Fruit fly (Drosophila melanogaster) whole organism, wandering third instar larva: ENCODE measurements around the gene spir.

Experiments
- Abd-B ChIP-seq: fragments of >200 bp; optimal IDR thresholded peaks from 2 replicates; lab custom pipeline; 2017; ENCODE audit warnings: missing biosample characterization, missing genetic modification characterization
- CG32264 ChIP-seq: fragments of 200-800 bp; sonication (Bioruptor generic); optimal IDR thresholded peaks from 2 replicates; lab custom pipeline; 2016; ENCODE audit warnings: missing biosample characterization, missing genetic modification characterization
- CG9705 ChIP-seq: fragments of 200-800 bp; sonication (Bioruptor generic); optimal IDR thresholded peaks from 2 replicates; lab custom pipeline; 2018; ENCODE audit warnings: missing biosample characterization, mild to moderate bottlenecking, missing genetic modification characterization
- CrebA ChIP-seq: fragments of 200-800 bp; sonication (Bioruptor generic); optimal IDR thresholded peaks from 2 replicates; lab custom pipeline; 2016; ENCODE audit warnings: missing biosample characterization, mild to moderate bottlenecking, missing genetic modification characterization, borderline replicate concordance
- Dfd ChIP-seq: fragments of >200 bp; optimal IDR thresholded peaks from 2 replicates; lab custom pipeline; 2017; ENCODE audit warnings: missing biosample characterization, missing genetic modification characterization
- Dif ChIP-seq: fragments of 200-275, 200-300 bp; sonication (Bioruptor generic); optimal IDR thresholded peaks from 2 replicates; lab custom pipeline; 2018; ENCODE audit warnings: missing biosample characterization, missing genetic modification characterization; ENCODE audit not compliant: partially characterized antibody
- HLH106 ChIP-seq: fragments of 200-800 bp; optimal IDR thresholded peaks from 3 replicates; lab custom pipeline; 2019; ENCODE audit warnings: missing biosample characterization, mild to moderate bottlenecking, missing genetic modification characterization, moderate library complexity
- Hnf4 ChIP-seq: fragments of 200-800 bp; sonication (Bioruptor generic); optimal IDR thresholded peaks from 2 replicates; lab custom pipeline; 2016; ENCODE audit warnings: missing biosample characterization, mild to moderate bottlenecking, missing genetic modification characterization
- Hr78 ChIP-seq: fragments of >200 bp; optimal IDR thresholded peaks from 2 replicates; lab custom pipeline; 2017; ENCODE audit warnings: missing biosample characterization, missing genetic modification characterization
- Hr83 ChIP-seq: fragments of 200-300 bp; sonication (Bioruptor generic); optimal IDR thresholded peaks from 2 replicates; lab custom pipeline; 2016; ENCODE audit warnings: missing biosample characterization, mild to moderate bottlenecking, missing genetic modification characterization, moderate library complexity; ENCODE audit not compliant: poor library complexity, severe bottlenecking
- Jra ChIP-seq: sonication (Bioruptor generic); optimal IDR thresholded peaks from 2 replicates; lab custom pipeline; 2016; ENCODE audit warnings: missing biosample characterization, missing genetic modification characterization
- Mio ChIP-seq: sonication (Bioruptor generic); optimal IDR thresholded peaks from 2 replicates; lab custom pipeline; 2016; ENCODE audit warnings: missing biosample characterization, missing genetic modification characterization
- Myc ChIP-seq: fragments of >200 bp; optimal IDR thresholded peaks from 2 replicates; lab custom pipeline; 2017
- N ChIP-seq: fragments of >200 bp; optimal IDR thresholded peaks from 2 replicates; lab custom pipeline; 2018; ENCODE audit warnings: missing biosample characterization, missing external identifiers, missing genetic modification characterization
- OdsH ChIP-seq: fragments of 200-800 bp; sonication (Bioruptor generic); optimal IDR thresholded peaks from 2 replicates; lab custom pipeline; 2016; ENCODE audit warnings: missing biosample characterization, mild to moderate bottlenecking, missing genetic modification characterization
- Rel ChIP-seq, 2 experiments: fragments of 200-800 bp; sonication (Bioruptor generic) in 1 of 2; optimal IDR thresholded peaks; 2 replicates in 1 of 2; 3 replicates in 1 of 2; lab custom pipeline; 2016 to 2019; ENCODE audit warnings: mild to moderate bottlenecking in 2 of 2, missing biosample characterization in 2 of 2, missing genetic modification characterization in 2 of 2, moderate library complexity in 1 of 2
- Sp1 ChIP-seq: fragments of 200-800 bp; sonication (Bioruptor generic); optimal IDR thresholded peaks from 3 replicates; lab custom pipeline; 2019; ENCODE audit warnings: missing biosample characterization, mild to moderate bottlenecking, missing genetic modification characterization, moderate library complexity
- Vsx2 ChIP-seq: fragments of 200-300, 225-300 bp; sonication (Bioruptor generic); optimal IDR thresholded peaks from 2 replicates; lab custom pipeline; 2018; ENCODE audit warnings: missing biosample characterization, missing genetic modification characterization; ENCODE audit not compliant: partially characterized antibody
- br ChIP-seq: fragments of 200-800 bp; sonication (Bioruptor generic); optimal IDR thresholded peaks from 2 replicates; lab custom pipeline; 2016; ENCODE audit warnings: missing biosample characterization, missing genetic modification characterization
- brk ChIP-seq: fragments of 200-800 bp; sonication (Bioruptor generic); optimal IDR thresholded peaks from 2 replicates; lab custom pipeline; 2016; ENCODE audit warnings: missing biosample characterization, mild to moderate bottlenecking, missing genetic modification characterization
- dl ChIP-seq, 2 experiments: fragments of 175-275, 200-275 bp in 1 of 2; fragments of 200-275 bp in 1 of 2; sonication (Bioruptor generic); optimal IDR thresholded peaks; lab custom pipeline; 2018; ENCODE audit warnings: mild to moderate bottlenecking in 2 of 2, missing biosample characterization in 2 of 2, missing genetic modification characterization in 2 of 2, moderate library complexity in 2 of 2; ENCODE audit not compliant: partially characterized antibody in 2 of 2, insufficient read depth in 1 of 2
- dmrt93B ChIP-seq: fragments of 200-800 bp; sonication (Bioruptor generic); optimal IDR thresholded peaks from 2 replicates; lab custom pipeline; 2018; ENCODE audit warnings: missing biosample characterization, mild to moderate bottlenecking, missing genetic modification characterization
- dsf ChIP-seq: sonication (Bioruptor generic); optimal IDR thresholded peaks from 2 replicates; lab custom pipeline; 2016; ENCODE audit warnings: missing biosample characterization, missing genetic modification characterization, borderline replicate concordance
- ey ChIP-seq: fragments of 200-800 bp; sonication (Bioruptor generic); optimal IDR thresholded peaks from 2 replicates; lab custom pipeline; 2016; ENCODE audit warnings: missing biosample characterization, missing genetic modification characterization
- foxo ChIP-seq, 2 experiments: fragments of 200-800 bp; sonication (Bioruptor generic); optimal IDR thresholded peaks; 2 replicates in 1 of 2; 3 replicates in 1 of 2; lab custom pipeline; 2016 to 2017; ENCODE audit warnings: missing biosample characterization in 2 of 2, missing genetic modification characterization in 2 of 2
- fru ChIP-seq: fragments of 200-800 bp; sonication (Bioruptor generic); optimal IDR thresholded peaks from 3 replicates; lab custom pipeline; 2016; ENCODE audit warnings: missing biosample characterization, mild to moderate bottlenecking, missing genetic modification characterization
- h ChIP-seq: fragments of 200-800 bp; sonication (Bioruptor generic); optimal IDR thresholded peaks from 3 replicates; lab custom pipeline; 2016; ENCODE audit warnings: missing biosample characterization, mild to moderate bottlenecking, missing genetic modification characterization
- jim ChIP-seq: fragments of 175-275, 200-325 bp; sonication (Bioruptor generic); optimal IDR thresholded peaks from 2 replicates; lab custom pipeline; 2016; ENCODE audit warnings: missing biosample characterization, mild to moderate bottlenecking, missing genetic modification characterization
- pan ChIP-seq: fragments of >200 bp; optimal IDR thresholded peaks from 2 replicates; lab custom pipeline; 2017
- psq ChIP-seq: fragments of 200-800 bp; sonication (Bioruptor generic); optimal IDR thresholded peaks from 3 replicates; lab custom pipeline; 2017; ENCODE audit warnings: missing biosample characterization, mild to moderate bottlenecking, missing genetic modification characterization, moderate library complexity
- rgr ChIP-seq: fragments of 200-800 bp; sonication (Bioruptor generic); optimal IDR thresholded peaks from 3 replicates; lab custom pipeline; 2016; ENCODE audit warnings: missing biosample characterization, mild to moderate bottlenecking, missing genetic modification characterization
- sage ChIP-seq: fragments of 200-800 bp; sonication (Bioruptor generic); optimal IDR thresholded peaks from 2 replicates; lab custom pipeline; 2016; ENCODE audit warnings: missing biosample characterization, mild to moderate bottlenecking, missing genetic modification characterization
- sv ChIP-seq: fragments of 200-800 bp; sonication (Bioruptor generic); optimal IDR thresholded peaks from 3 replicates; lab custom pipeline; 2016; ENCODE audit warnings: missing biosample characterization, missing genetic modification characterization
- tai ChIP-seq: sonication (Bioruptor generic); optimal IDR thresholded peaks from 2 replicates; lab custom pipeline; 2016; ENCODE audit warnings: missing biosample characterization, missing genetic modification characterization

Gene spir

dm6 chr2L:20267181-20267580 is 43.8 kb upstream of the spir start:
- peak; percentile 42 for TF ChIP-seq HLH106 (tag; lab: Kevin White, UChicago)
- TF ChIP-seq CG32264 (GFP tag; lab: Kevin White, UChicago): no peak
- peak; percentile 22 for TF ChIP-seq psq (GFP tag; lab: Kevin White, UChicago)
- peak; percentile 25 for TF ChIP-seq Sp1 (GFP tag; lab: Kevin White, UChicago)
- peak; percentile 31 for TF ChIP-seq Hnf4 (GFP tag; lab: Kevin White, UChicago)
- peak; percentile 66 for TF ChIP-seq h (GFP tag; lab: Kevin White, UChicago)
- TF ChIP-seq Vsx2 (GFP tag; lab: Kevin White, UChicago): no peak
- TF ChIP-seq CrebA (GFP tag; lab: Kevin White, UChicago): no peak
- TF ChIP-seq dl (GFP tag; optimal IDR thresholded peaks at IDR 0.05; lab: Kevin White, UChicago; ENCODE audit: insufficient read depth in 1 of 2, partially characterized antibody in 2 of 2): no peak
- peak; percentile 19 for TF ChIP-seq brk (GFP tag; lab: Kevin White, UChicago)
- peak in 1 of 2 experiments; percentile 63 for TF ChIP-seq foxo (GFP tag; optimal IDR thresholded peaks at IDR 0.05; lab: Kevin White, UChicago)
- TF ChIP-seq rgr (GFP tag; lab: Kevin White, UChicago): peak; percentile 5
- no peak for TF ChIP-seq Abd-B
- TF ChIP-seq sage (GFP tag; lab: Kevin White, UChicago): no peak
- TF ChIP-seq OdsH (GFP tag; lab: Kevin White, UChicago): peak; percentile 64
- TF ChIP-seq sv (GFP tag; lab: Kevin White, UChicago): peak; percentile 60
- peak; percentile 12 for TF ChIP-seq dmrt93B
- TF ChIP-seq pan (lab: Kevin White, UChicago): no peak
- TF ChIP-seq ey (GFP tag; lab: Kevin White, UChicago): peak; percentile 42
- peak; percentile 50 for TF ChIP-seq br (GFP tag; lab: Kevin White, UChicago)
- peak; percentile 47 for TF ChIP-seq fru (GFP tag; lab: Kevin White, UChicago)

- TF ChIP-seq Vsx2 (GFP tag; lab: Kevin White, UChicago): no peak
- no peak for TF ChIP-seq fru (GFP tag; lab: Kevin White, UChicago)
- peak; percentile 52 for TF ChIP-seq Sp1 (GFP tag; lab: Kevin White, UChicago)
- TF ChIP-seq Mio (GFP tag; lab: Kevin White, UChicago): peak; percentile 1
- TF ChIP-seq pan (lab: Kevin White, UChicago): no peak
- peak; percentile 37 for TF ChIP-seq HLH106 (tag; lab: Kevin White, UChicago)
- no peak for TF ChIP-seq Hr83 (GFP tag; lab: Kevin White, UChicago)
- no peak for TF ChIP-seq dl (GFP tag; optimal IDR thresholded peaks at IDR 0.05; lab: Kevin White, UChicago; ENCODE audit: insufficient read depth in 1 of 2, partially characterized antibody in 2 of 2)
- TF ChIP-seq dmrt93B: peak; percentile 29
- TF ChIP-seq Jra (GFP tag; lab: Kevin White, UChicago): no peak
- TF ChIP-seq rgr (GFP tag; lab: Kevin White, UChicago): peak; percentile 69
- TF ChIP-seq br (GFP tag; lab: Kevin White, UChicago): peak; percentile 48
- TF ChIP-seq foxo (GFP tag; optimal IDR thresholded peaks at IDR 0.05; lab: Kevin White, UChicago): peak in 1 of 2 experiments; percentile 21
- TF ChIP-seq CG9705 (GFP tag; lab: Kevin White, UChicago): peak; percentile 56
- TF ChIP-seq tai (GFP tag; lab: Kevin White, UChicago): peak; percentile 36
- no peak for TF ChIP-seq dsf (GFP tag; lab: Kevin White, UChicago)
Measured at dm6 chr2L:20287189-20287588, 23.8 kb upstream of the spir start.

DNA sequence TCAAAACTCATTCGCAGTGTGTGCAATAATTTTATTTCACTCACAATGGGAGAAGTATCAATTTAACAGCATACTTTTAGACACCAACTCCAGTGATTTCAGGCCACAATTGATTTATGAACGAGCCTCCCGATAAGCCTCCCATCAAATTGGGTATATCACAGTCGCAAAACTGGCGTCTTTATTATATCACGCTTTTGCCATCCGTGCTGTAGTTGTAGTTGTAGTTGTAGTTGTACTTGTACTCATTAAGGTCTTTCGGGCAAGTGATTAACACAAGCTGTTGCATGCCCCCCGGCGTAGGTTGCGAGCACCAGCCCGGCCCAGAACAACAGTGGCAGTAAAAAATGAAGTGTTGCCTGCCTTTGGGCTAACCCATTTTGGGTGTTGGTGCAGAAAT is 20.4 kb upstream of the spir start:
- TF ChIP-seq dmrt93B (no peak), Myc (lab: Kevin White, UChicago) (peak; percentile 59), CG32264 (GFP tag; lab: Kevin White, UChicago) (no peak), OdsH (GFP tag; lab: Kevin White, UChicago) (no peak), dsf (GFP tag; lab: Kevin White, UChicago) (no peak), dl (GFP tag; optimal IDR thresholded peaks at IDR 0.05; lab: Kevin White, UChicago; ENCODE audit: insufficient read depth in 1 of 2, partially characterized antibody in 2 of 2) (no peak), br (GFP tag; lab: Kevin White, UChicago) (no peak), Abd-B (peak; percentile 1), Vsx2 (GFP tag; lab: Kevin White, UChicago) (no peak), sv (GFP tag; lab: Kevin White, UChicago) (no peak), ey (GFP tag; lab: Kevin White, UChicago) (no peak), N (peak; percentile 71), Dfd (GFP tag; lab: Kevin White, UChicago) (no peak), jim (GFP tag; lab: Kevin White, UChicago) (no peak), Dif (GFP tag; lab: Kevin White, UChicago) (no peak), fru (GFP tag; lab: Kevin White, UChicago) (no peak), h (GFP tag; lab: Kevin White, UChicago) (no peak), Rel (GFP tag; optimal IDR thresholded peaks at IDR 0.05; lab: Kevin White, UChicago) (no peak), Rel (tag; optimal IDR thresholded peaks at IDR 0.05; lab: Kevin White, UChicago) (no peak), rgr (GFP tag; lab: Kevin White, UChicago) (no peak), Mio (GFP tag; lab: Kevin White, UChicago) (no peak), Hr78 (no peak)
- TF ChIP-seq, all 38 proteins: peak for 3
